Worm (Caenorhabditis elegans) whole organism, mixed stage, embryonic: Measurements from ENCODE around the gene clec-86.

Source experiments
- elt-1 ChIP-seq: sonication (generic microtip); optimal IDR thresholded peaks from 2 replicates; lab custom pipeline; 2017; ENCODE audit warnings: missing genetic modification characterization, mild to moderate bottlenecking, missing compliant biosample characterization, antibody characterized with exemption, moderate library complexity, borderline replicate concordance; ENCODE audit not compliant: insufficient read depth
- elt-3 ChIP-seq: fragments of 150-350 bp; optimal IDR thresholded peaks from 2 replicates; lab custom pipeline; 2014; ENCODE audit warnings: missing biosample characterization, missing genetic modification characterization
- lin-13 ChIP-seq: fragments of 150-350 bp; optimal IDR thresholded peaks from 2 replicates; lab custom pipeline; 2014; ENCODE audit warnings: missing biosample characterization, missing genetic modification characterization
- lsy-2 ChIP-seq: fragments of 150-350 bp; optimal IDR thresholded peaks from 2 replicates; lab custom pipeline; 2014; ENCODE audit warnings: missing biosample characterization, missing genetic modification characterization
- mep-1 ChIP-seq: fragments of 150-350 bp; optimal IDR thresholded peaks from 2 replicates; lab custom pipeline; 2017; ENCODE audit warnings: missing biosample characterization, missing genetic modification reagents, missing genetic modification characterization, inconsistent platforms
- nhr-237 ChIP-seq: fragments of 150-350 bp; optimal IDR thresholded peaks from 2 replicates; lab custom pipeline; 2014; ENCODE audit warnings: missing biosample characterization, missing genetic modification characterization
- nhr-76 ChIP-seq: sonication (generic microtip); optimal IDR thresholded peaks from 2 replicates; lab custom pipeline; 2017; ENCODE audit warnings: missing biosample characterization, missing genetic modification characterization
- sem-2 ChIP-seq: fragments of 200-800 bp; sonication (Bioruptor generic); optimal IDR thresholded peaks from 2 replicates; lab custom pipeline; 2018; ENCODE audit warnings: mild to moderate bottlenecking, missing genetic modification characterization, missing compliant biosample characterization
- tbx-8 ChIP-seq: fragments of 200-800 bp; sonication (Bioruptor generic); optimal IDR thresholded peaks from 2 replicates; lab custom pipeline; 2018; ENCODE audit warnings: mild to moderate bottlenecking, missing genetic modification characterization, moderate library complexity, missing compliant biosample characterization
- unc-62 ChIP-seq: fragments of 150-350 bp; optimal IDR thresholded peaks from 2 replicates; lab custom pipeline; 2014; ENCODE audit warnings: missing biosample characterization, missing genetic modification reagents, missing genetic modification characterization
- zip-8 ChIP-seq: fragments of 150-350 bp; optimal IDR thresholded peaks from 2 replicates; lab custom pipeline; 2014; ENCODE audit warnings: missing biosample characterization, missing genetic modification characterization

DNA sequence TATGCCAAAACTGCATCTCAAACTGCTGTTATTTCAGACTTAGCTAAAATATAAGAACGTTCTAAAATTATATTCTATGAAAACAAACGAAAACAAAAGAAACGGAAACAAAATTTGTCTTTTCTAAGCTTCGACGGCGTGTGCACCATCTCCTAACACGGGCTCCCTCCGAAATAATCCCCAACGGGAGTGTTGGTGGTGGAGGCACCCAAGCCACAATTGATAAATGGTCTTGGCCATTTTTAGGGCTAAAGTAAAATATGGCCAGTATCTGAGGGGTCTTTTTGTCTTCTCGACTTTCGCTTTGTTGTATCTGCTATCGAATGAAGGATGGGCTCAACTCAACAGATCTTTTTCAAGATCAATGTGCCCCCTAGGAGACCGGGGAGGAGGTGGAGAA lies 35.7 kb downstream of the clec-86 start:
- no peak for TF ChIP-seq nhr-76 (tag; lab: Kevin White, UChicago)
- no peak for TF ChIP-seq mep-1 (tag; lab: Kevin White, UChicago)
- no peak for TF ChIP-seq unc-62 (GFP tag; lab: Kevin White, UChicago)
- no peak for TF ChIP-seq tbx-8 (GFP tag; lab: Kevin White, UChicago)
- no peak for TF ChIP-seq zip-8 (tag; lab: Kevin White, UChicago)
- no peak for TF ChIP-seq nhr-237 (tag; lab: Kevin White, UChicago)
- TF ChIP-seq lsy-2 (tag; lab: Kevin White, UChicago), result no peak
- TF ChIP-seq elt-1, result no peak
- no peak for TF ChIP-seq lin-13 (tag; lab: Kevin White, UChicago)
- no peak for TF ChIP-seq sem-2 (GFP tag; lab: Kevin White, UChicago)
- TF ChIP-seq elt-3 (tag; lab: Kevin White, UChicago), result no peak
